Worm (Caenorhabditis elegans): Measurements from ENCODE around the gene F08H9.3.

F08H9.3 gene

DNA sequence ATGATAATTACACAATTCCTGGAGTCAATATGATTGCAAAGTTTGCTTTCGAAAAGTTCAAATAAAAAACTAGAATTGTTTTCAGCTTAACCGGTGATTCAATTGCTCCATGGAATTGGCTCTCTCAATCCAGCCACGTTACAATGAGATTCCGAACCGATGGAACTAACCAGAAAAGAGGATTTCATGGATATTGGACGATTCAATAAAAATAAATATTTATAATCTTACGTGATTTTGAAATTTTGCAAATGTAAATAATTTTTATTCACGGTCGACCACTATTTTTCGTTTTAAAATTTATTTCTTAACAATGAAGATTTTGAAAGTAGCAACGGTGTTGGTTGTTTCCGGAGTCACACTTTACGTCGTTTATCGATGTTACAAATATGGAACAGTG lies 18.8 kb upstream of the F08H9.3 start, which contains the start of gene R02D5.10:
R02D5.10 (plus strand) TSS at position 301 of the 400 bp plus-strand sequence.
- TF ChIP-seq ekl-4 (GFP tag; IDR thresholded peaks at IDR 0.05) (no peak), ztf-28 (GFP tag; IDR thresholded peaks at IDR 0.05) (no peak), F52B5.7 (tag; optimal IDR thresholded peaks at IDR 0.05) (no peak), C17E4.6 (GFP tag; IDR thresholded peaks at IDR 0.05) (no peak), mel-28 (tag; optimal IDR thresholded peaks at IDR 0.05; ENCODE audit: borderline replicate concordance) (no peak), T07F8.4 (tag; optimal IDR thresholded peaks at IDR 0.05) (no peak), hrde-1 (tag; optimal IDR thresholded peaks at IDR 0.05; ENCODE audit: borderline replicate concordance) (no peak), Y53F4B.3 (GFP tag; IDR thresholded peaks at IDR 0.05) (no peak), unc-62 (GFP tag; optimal IDR thresholded peaks at IDR 0.05) (no peak), F39B2.1 (GFP tag; IDR thresholded peaks at IDR 0.05) (no peak), sdz-38 (tag; optimal IDR thresholded peaks at IDR 0.05) (no peak), ZK185.1 (tag; optimal IDR thresholded peaks at IDR 0.05; ENCODE audit: poor library complexity, severe bottlenecking) (no peak), unc-130 (GFP tag; optimal IDR thresholded peaks at IDR 0.05) (no peak), nfyb-1 (GFP tag; IDR thresholded peaks at IDR 0.05) (no peak), ceh-100 (GFP tag; IDR thresholded peaks at IDR 0.05) (no peak), rec-8 (tag; optimal IDR thresholded peaks at IDR 0.05) (no peak), ztf-3 (GFP tag; optimal IDR thresholded peaks at IDR 0.05) (no peak)

ce11 chrV:14481401-14481800 lies 18.3 kb upstream of the F08H9.3 start, which contains the start of gene R02D5.7:
Gene R02D5.7, minus strand, starts transcription at chrV:14481501.
- TF ChIP-seq snpc-1.1 (tag; optimal IDR thresholded peaks at IDR 0.05; ENCODE audit: insufficient read depth) (no peak), nhr-80 (tag; optimal IDR thresholded peaks at IDR 0.05) (peak; percentile 20)

- peak; percentile 51; the same call in 1 of the 2 replicates for TF ChIP-seq egrh-3 (GFP tag; IDR thresholded peaks at IDR 0.05)
- TF ChIP-seq zfh-2 (GFP tag; conservative IDR thresholded peaks at IDR 0.05): no peak; the same call in 1 of the 2 replicates
- no peak for TF ChIP-seq ceh-79 (tag; optimal IDR thresholded peaks at IDR 0.05)
- TF ChIP-seq egl-44 (GFP tag; IDR thresholded peaks at IDR 0.05): no peak
Observed at ce11 chrV:14480533-14480932, 17.4 kb upstream of the F08H9.3 start.

DNA sequence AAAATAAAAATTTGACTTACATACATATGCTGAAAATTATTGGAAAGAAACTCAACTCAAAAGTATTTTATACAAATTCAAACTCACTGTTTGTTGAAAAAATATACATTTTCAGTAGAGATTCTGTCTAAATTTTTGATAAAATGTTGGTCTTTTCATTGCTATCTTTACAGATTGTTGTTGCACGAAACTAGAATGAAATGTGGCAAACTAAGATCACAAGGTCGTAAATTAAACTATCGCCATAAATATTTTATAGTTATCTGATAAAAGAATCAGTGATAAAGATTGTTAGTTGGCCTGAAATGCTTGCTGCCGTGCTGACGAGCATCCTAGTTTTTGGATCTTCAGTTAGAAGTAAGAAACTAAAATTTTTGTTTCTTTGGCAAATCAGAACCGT lies 15.8 kb upstream of the F08H9.3 start, which contains the start of gene clec-55:
clec-55 (plus strand) TSS at position 301 of the 400 bp plus-strand sequence.
- TF ChIP-seq ztf-18 (tag; optimal IDR thresholded peaks at IDR 0.05): no peak
- no peak for TF ChIP-seq tlf-1 (GFP tag; optimal IDR thresholded peaks at IDR 0.05)
- no peak for TF ChIP-seq lsl-1 (GFP tag; optimal IDR thresholded peaks at IDR 0.05)
- no peak for TF ChIP-seq Y95B8A.8 (GFP tag; IDR thresholded peaks at IDR 0.05)
- TF ChIP-seq ceh-27 (GFP tag; optimal IDR thresholded peaks at IDR 0.05): no peak
- no peak for TF ChIP-seq ZK185.1 (tag; optimal IDR thresholded peaks at IDR 0.05; ENCODE audit: poor library complexity, severe bottlenecking)
- TF ChIP-seq somi-1 (GFP tag; optimal IDR thresholded peaks at IDR 0.05): no peak
- no peak for TF ChIP-seq lin-26 (GFP tag; IDR thresholded peaks at IDR 0.05)
- no peak for TF ChIP-seq zfh-2 (GFP tag; conservative IDR thresholded peaks at IDR 0.05)
- TF ChIP-seq egrh-3 (GFP tag; IDR thresholded peaks at IDR 0.05): no peak
- no peak for TF ChIP-seq pha-4 (tag; optimal IDR thresholded peaks at IDR 0.05)
- TF ChIP-seq ztf-3 (GFP tag; optimal IDR thresholded peaks at IDR 0.05): no peak
- TF ChIP-seq akir-1 (GFP tag; optimal IDR thresholded peaks at IDR 0.05): no peak

DNA sequence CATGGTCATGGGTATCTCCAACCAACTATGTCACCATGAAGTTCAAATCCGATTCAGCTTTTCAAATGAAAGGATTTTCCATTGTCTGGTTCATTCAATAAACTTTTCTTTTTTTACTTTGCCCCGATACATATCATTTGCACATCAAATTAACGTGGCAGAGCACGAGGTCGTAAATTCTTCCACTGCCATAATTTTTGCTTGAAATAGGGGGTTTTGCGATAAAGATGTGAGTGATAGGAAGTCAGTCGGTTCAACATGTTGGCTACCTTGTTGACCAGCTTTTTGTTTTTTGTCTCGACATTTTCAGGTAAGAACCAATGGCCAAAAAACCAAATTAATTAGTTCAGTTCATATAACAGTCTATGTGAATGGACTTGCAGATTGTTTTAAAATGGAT lies 13.5 kb upstream of the F08H9.3 start, which contains the start of gene clec-54:
clec-54 (plus strand) TSS at position 224 of the 400 bp plus-strand sequence.
- no peak for TF ChIP-seq somi-1 (GFP tag; optimal IDR thresholded peaks at IDR 0.05)
- peak; percentile 35 for TF ChIP-seq nhr-80 (tag; optimal IDR thresholded peaks at IDR 0.05)
- TF ChIP-seq aptf-3 (GFP tag; IDR thresholded peaks at IDR 0.05): no peak

All from whole organism, young adult.